Worm (Caenorhabditis elegans) whole organism, L4 larva: ENCODE measurements around the gene pals-32.

Experiments
- D1046.2 ChIP-seq: fragments of 200-800 bp; sonication (Bioruptor generic); IDR thresholded peaks from 2 replicates; pipeline ENCODE4 v1.3.6; 2022; ENCODE audit warnings: missing genetic modification characterization, missing compliant biosample characterization
- F37D6.2 ChIP-seq: sonication (generic microtip); optimal IDR thresholded peaks from 2 replicates; lab custom pipeline; 2016; ENCODE audit warnings: mild to moderate bottlenecking, missing genetic modification characterization, missing compliant biosample characterization
- F44E2.7 ChIP-seq: fragments of 200-800 bp; sonication (Bioruptor generic); IDR thresholded peaks from 2 replicates; pipeline ENCODE4 v2.1.2; 2022; ENCODE audit warnings: missing genetic modification characterization, missing compliant biosample characterization
- R02D3.7 ChIP-seq: fragments of 150-350 bp; sonication (generic microtip); optimal IDR thresholded peaks from 3 replicates; lab custom pipeline; 2014; ENCODE audit warnings: missing biosample characterization, missing genetic modification characterization
- ama-1 ChIP-seq: fragments of 150-350 bp; optimal IDR thresholded peaks from 2 replicates; lab custom pipeline; 2014; ENCODE audit warnings: inconsistent platforms, mixed read lengths
- arid-1 ChIP-seq: fragments of 200-800 bp; sonication (Bioruptor generic); conservative IDR thresholded peaks from 2 replicates; pipeline ENCODE4 v1.3.6; 2022; ENCODE audit warnings: missing genetic modification reagents, missing genetic modification characterization, missing compliant biosample characterization
- ceh-28 ChIP-seq: fragments of 150-350 bp; optimal IDR thresholded peaks from 2 replicates; lab custom pipeline; 2014; ENCODE audit warnings: missing biosample characterization, missing genetic modification reagents, missing genetic modification characterization
- ceh-32 ChIP-seq: sonication (generic microtip); optimal IDR thresholded peaks from 2 replicates; lab custom pipeline; 2016; ENCODE audit warnings: mild to moderate bottlenecking, missing genetic modification characterization, missing compliant biosample characterization; ENCODE audit not compliant: poor library complexity
- ceh-44 ChIP-seq: fragments of 200-800 bp; sonication (Bioruptor generic); IDR thresholded peaks from 2 replicates; pipeline ENCODE4 v1.3.6; 2022; ENCODE audit warnings: missing genetic modification reagents, missing genetic modification characterization, missing compliant biosample characterization
- ceh-62 ChIP-seq: sonication (generic microtip); optimal IDR thresholded peaks from 2 replicates; lab custom pipeline; 2017; ENCODE audit warnings: missing biosample characterization, missing genetic modification characterization
- ces-1 ChIP-seq: fragments of 150-350 bp; sonication (generic microtip); optimal IDR thresholded peaks from 4 replicates; lab custom pipeline; 2014; ENCODE audit warnings: missing biosample characterization, missing genetic modification reagents, missing genetic modification characterization
- daf-12 ChIP-seq: fragments of 150-350 bp; optimal IDR thresholded peaks from 2 replicates; lab custom pipeline; 2014; ENCODE audit warnings: missing biosample characterization, missing genetic modification reagents, missing genetic modification characterization
- daf-19 ChIP-seq: fragments of 200-800 bp; sonication (Bioruptor generic); conservative IDR thresholded peaks from 2 replicates; pipeline ENCODE4 v1.3.6; 2022; ENCODE audit warnings: missing genetic modification characterization, missing compliant biosample characterization
- dmd-8 ChIP-seq: fragments of 200-800 bp; sonication (Bioruptor generic); IDR thresholded peaks from 2 replicates; pipeline ENCODE4 v1.3.6; 2022; ENCODE audit warnings: missing genetic modification characterization, missing compliant biosample characterization
- dve-1 ChIP-seq: sonication (generic microtip); optimal IDR thresholded peaks from 2 replicates; lab custom pipeline; 2017; ENCODE audit warnings: antibody characterized with exemption, mild to moderate bottlenecking, missing genetic modification characterization, missing compliant biosample characterization; ENCODE audit not compliant: insufficient read depth
- egl-27 ChIP-seq: sonication (generic microtip); optimal IDR thresholded peaks from 3 replicates; lab custom pipeline; 2017; ENCODE audit warnings: missing biosample characterization, missing genetic modification reagents, missing genetic modification characterization
- egl-43 ChIP-seq: fragments of 200-800 bp; sonication (Bioruptor generic); IDR thresholded peaks from 2 replicates; pipeline ENCODE4 v1.3.6; 2022; ENCODE audit warnings: missing genetic modification reagents, missing genetic modification characterization, missing compliant biosample characterization
- hlh-30 ChIP-seq: sonication (generic microtip); optimal IDR thresholded peaks from 2 replicates; lab custom pipeline; 2017; ENCODE audit warnings: antibody characterized with exemption, mild to moderate bottlenecking, missing genetic modification characterization, missing compliant biosample characterization; ENCODE audit not compliant: insufficient read depth
- hmg-1.1 ChIP-seq: fragments of 200-800 bp; sonication (Bioruptor generic); IDR thresholded peaks from 2 replicates; pipeline ENCODE4 v1.3.6; 2022; ENCODE audit warnings: missing genetic modification reagents, missing genetic modification characterization, missing compliant biosample characterization
- lin-15B ChIP-seq: fragments of 150-350 bp; sonication (generic microtip); optimal IDR thresholded peaks from 3 replicates; lab custom pipeline; 2014; ENCODE audit warnings: missing biosample characterization, missing genetic modification characterization
- lin-29 ChIP-seq: fragments of 200-800 bp; sonication (Bioruptor generic); IDR thresholded peaks from 2 replicates; pipeline ENCODE4 v1.3.6; 2022; ENCODE audit warnings: missing genetic modification reagents, missing genetic modification characterization, missing compliant biosample characterization
- mep-1 ChIP-seq: fragments of 150-350 bp; sonication (generic microtip); optimal IDR thresholded peaks from 3 replicates; lab custom pipeline; 2014; ENCODE audit warnings: missing biosample characterization, missing genetic modification characterization
- mxl-3 ChIP-seq: fragments of 200-800 bp; sonication (Bioruptor generic); optimal IDR thresholded peaks from 2 replicates; lab custom pipeline; 2018; ENCODE audit warnings: mild to moderate bottlenecking, missing genetic modification characterization, missing compliant biosample characterization
- nhr-10 ChIP-seq: fragments of 150-350 bp; optimal IDR thresholded peaks from 2 replicates; lab custom pipeline; 2014; ENCODE audit warnings: missing biosample characterization, missing genetic modification characterization
- nhr-111 ChIP-seq: fragments of 200-800 bp; sonication (Bioruptor generic); optimal IDR thresholded peaks from 2 replicates; lab custom pipeline; 2018; ENCODE audit warnings: mild to moderate bottlenecking, missing genetic modification characterization, missing compliant biosample characterization
- nhr-237 ChIP-seq: sonication (generic microtip); optimal IDR thresholded peaks from 2 replicates; lab custom pipeline; 2017; ENCODE audit warnings: missing biosample characterization, missing genetic modification characterization
- nhr-28 ChIP-seq: fragments of 150-350 bp; optimal IDR thresholded peaks from 2 replicates; lab custom pipeline; 2014; ENCODE audit warnings: missing biosample characterization, missing genetic modification characterization
- nhr-6 ChIP-seq: fragments of 150-350 bp; optimal IDR thresholded peaks from 2 replicates; lab custom pipeline; 2014; ENCODE audit warnings: missing biosample characterization, missing genetic modification characterization
- nhr-76 ChIP-seq: fragments of 150-350 bp; optimal IDR thresholded peaks from 2 replicates; lab custom pipeline; 2014; ENCODE audit warnings: missing biosample characterization, missing genetic modification characterization
- nhr-77 ChIP-seq: fragments of 150-350 bp; optimal IDR thresholded peaks from 2 replicates; lab custom pipeline; 2014; ENCODE audit warnings: missing biosample characterization, missing genetic modification characterization
- php-3 ChIP-seq: fragments of 200-800 bp; sonication (Bioruptor generic); IDR thresholded peaks from 2 replicates; pipeline ENCODE4 v1.3.6; 2022; ENCODE audit warnings: missing genetic modification reagents, missing genetic modification characterization, missing compliant biosample characterization
- pqm-1 ChIP-seq: sonication (generic microtip); optimal IDR thresholded peaks from 2 replicates; lab custom pipeline; 2017; ENCODE audit warnings: missing biosample characterization, missing genetic modification characterization
- snpc-4 ChIP-seq: fragments of 150-350 bp; optimal IDR thresholded peaks from 2 replicates; lab custom pipeline; 2014; ENCODE audit warnings: missing biosample characterization, missing genetic modification characterization
- zip-2 ChIP-seq: fragments of 150-350 bp; optimal IDR thresholded peaks from 2 replicates; lab custom pipeline; 2014; ENCODE audit warnings: missing biosample characterization, missing genetic modification characterization
- ztf-7 ChIP-seq: fragments of 150-350 bp; optimal IDR thresholded peaks from 2 replicates; lab custom pipeline; 2014; ENCODE audit warnings: missing biosample characterization, missing genetic modification characterization

The pals-32 gene

DNA sequence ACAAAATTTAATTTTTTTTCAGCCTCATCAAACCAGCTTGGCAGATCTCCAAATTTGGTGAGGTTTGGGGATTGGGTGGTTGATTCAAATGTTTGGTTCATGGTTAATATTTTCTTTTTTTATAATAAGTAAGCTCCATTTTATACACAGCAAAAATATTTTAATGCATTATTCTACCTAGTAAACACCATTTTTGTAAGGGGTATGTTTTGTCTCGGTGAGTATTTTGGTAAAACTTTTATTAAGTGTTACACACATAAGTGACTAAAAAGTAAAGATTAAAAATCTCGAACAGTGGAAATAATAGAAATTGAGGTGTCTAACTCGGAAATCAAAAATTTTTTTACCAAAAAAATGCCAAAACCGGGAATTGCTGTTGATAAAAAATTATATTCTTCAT lies 7.7 kb upstream of the pals-32 start, which contains the start of gene srw-4:
TSS of gene srw-4 (minus strand) at position 101 of the 400 bp plus-strand sequence.
- TF ChIP-seq dmd-8 (GFP tag; lab: Robert Waterston, UW) = no peak
- TF ChIP-seq dve-1 (tag; lab: Kevin White, UChicago) = no peak
- TF ChIP-seq egl-27 (tag; lab: Kevin White, UChicago) = no peak
- no peak for TF ChIP-seq ztf-7 (tag; lab: Kevin White, UChicago)
- no peak for TF ChIP-seq daf-19 (GFP tag; lab: Robert Waterston, UW)
- no peak for TF ChIP-seq ces-1
- no peak for TF ChIP-seq php-3 (GFP tag; lab: Robert Waterston, UW)
- TF ChIP-seq mxl-3 = no peak
- no peak for TF ChIP-seq ceh-44 (GFP tag; lab: Robert Waterston, UW)
- no peak for TF ChIP-seq hmg-1.1 (GFP tag; lab: Robert Waterston, UW)
- TF ChIP-seq ama-1 (lab: Kevin White, UChicago) = no peak
- no peak for TF ChIP-seq F37D6.2 (tag; lab: Kevin White, UChicago)
- no peak for TF ChIP-seq hlh-30
- no peak for TF ChIP-seq D1046.2 (GFP tag; lab: Robert Waterston, UW)
- no peak for TF ChIP-seq egl-43 (GFP tag; lab: Robert Waterston, UW)
- no peak for TF ChIP-seq nhr-237 (tag; lab: Kevin White, UChicago)

DNA sequence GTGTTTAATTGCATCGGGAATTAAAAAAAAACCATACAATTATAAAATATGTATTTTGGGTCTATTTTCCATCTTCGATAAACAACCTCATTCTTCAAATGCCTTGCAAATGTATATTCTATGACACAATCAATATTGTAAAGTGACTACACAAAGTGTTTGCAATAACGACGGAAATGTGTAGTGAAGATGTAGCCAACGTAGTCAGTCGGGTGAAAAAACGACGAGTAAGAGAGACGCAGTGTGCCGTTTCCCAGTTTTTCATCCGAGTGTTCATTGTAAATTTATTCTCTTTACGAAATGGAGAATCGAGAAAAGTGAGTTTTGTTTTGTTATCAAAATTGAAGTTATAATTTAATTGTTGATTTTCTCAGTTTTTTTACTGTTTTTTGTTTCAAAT lies 4.5 kb upstream of the pals-32 start, which contains the start of gene F37B4.15:
TSS of gene F37B4.15 (plus strand) at position 301 of the 400 bp plus-strand sequence.
- no peak for TF ChIP-seq nhr-76
- TF ChIP-seq nhr-28 (tag; lab: Kevin White, UChicago) = peak; percentile 23
- TF ChIP-seq, all 104 proteins: peak for 1

DNA sequence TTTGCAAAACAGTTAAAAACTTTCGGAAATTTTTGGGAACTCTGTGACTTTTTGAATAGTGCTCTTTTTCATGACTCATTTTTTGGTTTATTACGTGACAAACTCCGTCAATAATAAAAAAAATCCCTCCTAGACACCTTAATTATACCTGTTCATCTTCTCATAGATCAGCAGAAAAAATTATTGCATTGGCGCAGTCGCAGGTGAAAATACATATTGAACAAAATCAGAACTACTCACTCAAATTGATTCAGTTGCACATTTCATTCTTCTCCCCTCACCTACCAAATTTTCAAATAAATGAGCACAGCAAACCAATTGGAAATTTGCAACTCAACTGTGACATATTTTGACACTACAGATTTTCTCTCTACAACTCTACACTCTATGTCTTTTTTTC lies 3.4 kb upstream of the pals-32 start, which contains the start of gene srh-127:
TSS of gene srh-127 (plus strand) at position 301 of the 400 bp plus-strand sequence.
- TF ChIP-seq ceh-62 = no peak
- TF ChIP-seq nhr-76 = no peak
- TF ChIP-seq R02D3.7 (tag; lab: Kevin White, UChicago) = no peak

DNA sequence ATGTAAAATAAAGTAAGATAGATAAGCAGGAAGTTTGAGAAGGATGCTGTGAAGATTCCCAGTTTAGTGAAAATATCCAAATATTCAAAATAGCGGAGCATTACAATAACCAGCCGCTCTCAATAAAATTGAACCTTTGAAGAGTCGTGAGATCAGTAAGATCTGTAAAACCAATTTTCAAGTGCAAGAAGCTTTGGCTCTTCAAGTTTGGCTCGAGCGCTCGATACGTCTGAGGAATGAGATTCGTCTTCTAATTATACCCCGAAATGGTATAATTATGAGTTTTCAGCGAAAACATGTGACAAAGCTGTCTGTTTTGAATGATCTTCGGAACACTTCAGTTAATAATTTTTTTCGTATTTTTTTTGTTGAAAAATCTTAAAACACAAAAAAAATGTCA lies 3.5 kb downstream of the pals-32 start, which contains the start of gene str-46:
TSS of gene str-46 (minus strand) at position 101 of the 400 bp plus-strand sequence.
- TF ChIP-seq mep-1 (no peak), ces-1 (no peak), ceh-32 (tag; lab: Kevin White, UChicago) (no peak), pqm-1 (tag; lab: Kevin White, UChicago) (no peak), D1046.2 (GFP tag; lab: Robert Waterston, UW) (no peak), snpc-4 (tag; lab: Kevin White, UChicago) (no peak), daf-12 (tag; lab: Kevin White, UChicago) (no peak), ceh-28 (tag; lab: Kevin White, UChicago) (no peak), nhr-111 (no peak), nhr-77 (tag; lab: Kevin White, UChicago) (no peak), zip-2 (tag; lab: Kevin White, UChicago) (no peak), egl-43 (GFP tag; lab: Robert Waterston, UW) (no peak), nhr-6 (tag; lab: Kevin White, UChicago) (no peak), nhr-10 (tag; lab: Kevin White, UChicago) (no peak), lin-15B (tag; lab: Kevin White, UChicago) (no peak), lin-29 (no peak), arid-1 (GFP tag; lab: Robert Waterston, UW) (no peak)

DNA sequence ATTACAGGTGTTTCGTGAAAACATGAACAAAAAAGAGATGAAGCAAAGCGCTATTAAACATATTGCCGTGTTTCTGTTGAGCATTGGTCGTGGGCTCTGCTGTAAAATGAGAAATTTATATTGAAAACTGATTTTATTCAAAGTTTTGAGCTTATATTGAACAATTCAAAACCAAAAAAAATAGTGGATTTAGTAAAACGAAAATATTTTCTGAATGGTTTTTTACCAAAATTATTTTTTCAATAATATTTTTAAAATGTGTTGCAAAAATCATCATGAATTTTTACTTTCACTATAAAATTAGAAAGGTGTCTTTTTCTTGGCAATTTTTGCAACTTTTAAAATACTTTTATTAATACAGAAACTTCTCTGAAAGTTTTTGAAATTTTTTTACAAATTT lies 6.8 kb downstream of the pals-32 start, which contains the start of gene C31B8.7:
TSS of gene C31B8.7 (minus strand) at position 101 of the 400 bp plus-strand sequence.
- no peak for TF ChIP-seq F44E2.7
- TF ChIP-seq lin-29 = no peak
